Worm (Caenorhabditis elegans): Measurements from ENCODE around the gene ddi-1.

DNA sequence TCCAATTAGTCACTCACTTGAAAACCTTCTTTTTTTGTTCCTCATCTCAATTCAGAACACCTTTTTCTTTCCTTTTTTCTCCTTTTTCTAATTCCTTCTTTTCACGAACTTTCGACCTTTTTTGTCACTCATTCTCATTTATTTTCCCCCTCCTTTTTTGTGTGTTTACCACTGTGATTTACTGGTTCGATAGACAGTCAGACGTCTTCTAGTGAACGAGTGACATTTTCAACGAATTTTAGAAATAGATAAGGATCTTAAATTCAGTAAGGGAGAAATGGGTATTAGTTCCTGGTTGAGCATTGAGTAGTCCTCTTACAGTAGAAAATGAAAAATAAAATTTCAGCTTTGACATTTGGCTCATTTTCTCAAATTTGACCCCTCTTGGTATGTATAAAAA lies 30.8 kb upstream of the ddi-1 start:
- no peak for TF ChIP-seq ceh-9 (tag; optimal IDR thresholded peaks at IDR 0.05)
- no peak for TF ChIP-seq ama-1 (optimal IDR thresholded peaks at IDR 0.05)
